Fruit fly (Drosophila melanogaster): ENCODE measurements around the gene Tet.
A peak's percentile ranks its signal among the peaks of the same experiment; 100 is the strongest.

Tet gene

DNA sequence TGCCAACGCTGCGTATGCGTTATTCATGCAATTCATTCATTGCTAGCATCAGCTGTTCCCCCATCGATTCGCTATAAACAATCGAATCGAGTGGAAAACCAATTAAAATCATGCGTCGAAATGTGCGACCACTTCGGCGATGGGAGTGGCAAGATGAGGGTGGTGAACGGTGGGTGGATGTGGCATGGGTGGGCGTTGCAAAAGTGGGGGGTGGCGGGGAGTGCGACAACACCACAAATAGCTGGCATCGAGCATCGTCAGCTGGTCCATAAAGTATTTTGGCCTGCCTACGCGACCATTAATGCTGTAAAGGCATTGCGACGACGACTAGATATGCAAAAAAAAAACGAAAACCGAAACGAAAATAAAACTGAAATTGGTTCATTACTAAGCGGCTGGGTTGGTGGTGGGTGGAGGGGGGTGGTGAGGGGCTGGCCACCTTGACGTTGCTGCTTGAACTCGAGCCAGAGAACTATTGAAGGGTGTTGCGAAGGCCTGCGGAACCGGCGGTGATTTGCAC is 30.6 kb upstream of the Tet start:
- TF ChIP-seq Hnf4 (GFP tag; optimal IDR thresholded peaks at IDR 0.05) (no peak), brk (GFP tag; optimal IDR thresholded peaks at IDR 0.05) (no peak), sage (GFP tag; optimal IDR thresholded peaks at IDR 0.05) (no peak), Sp1 (GFP tag; optimal IDR thresholded peaks at IDR 0.05) (no peak), CG32264 (GFP tag; optimal IDR thresholded peaks at IDR 0.05) (no peak), sv (GFP tag; optimal IDR thresholded peaks at IDR 0.05) (no peak), dmrt93B (GFP tag; optimal IDR thresholded peaks at IDR 0.05) (no peak), Myc (optimal IDR thresholded peaks at IDR 0.05) (no peak), br (GFP tag; optimal IDR thresholded peaks at IDR 0.05) (no peak), fru (GFP tag; optimal IDR thresholded peaks at IDR 0.05) (no peak), rgr (GFP tag; optimal IDR thresholded peaks at IDR 0.05) (no peak), psq (GFP tag; optimal IDR thresholded peaks at IDR 0.05) (no peak)

DNA sequence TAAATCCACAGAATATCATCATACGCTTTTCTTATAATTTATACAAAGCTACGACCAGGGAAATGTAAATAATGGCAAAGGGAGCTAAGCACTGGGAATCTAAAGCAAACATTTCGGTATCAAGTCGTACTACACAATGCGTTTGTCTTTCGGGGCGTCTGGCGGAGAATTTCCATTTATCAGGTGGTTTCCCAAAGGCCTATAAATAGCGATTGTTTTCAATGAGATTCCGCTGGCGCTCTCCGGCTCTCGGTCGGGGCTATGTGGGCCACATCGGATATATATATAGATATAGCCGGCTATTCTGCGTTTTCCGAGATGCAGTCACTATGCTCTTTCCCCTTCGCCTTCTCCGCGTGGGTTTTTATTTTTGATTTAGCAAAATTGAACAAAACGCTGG is 27.4 kb upstream of the Tet start:
- TF ChIP-seq pan (optimal IDR thresholded peaks at IDR 0.05), result no peak
- no peak for TF ChIP-seq Jra (GFP tag; optimal IDR thresholded peaks at IDR 0.05)
- TF ChIP-seq ey (GFP tag; optimal IDR thresholded peaks at IDR 0.05), result no peak
- TF ChIP-seq fru (GFP tag; optimal IDR thresholded peaks at IDR 0.05), result no peak
- no peak for TF ChIP-seq usp (GFP tag; optimal IDR thresholded peaks at IDR 0.05)

DNA sequence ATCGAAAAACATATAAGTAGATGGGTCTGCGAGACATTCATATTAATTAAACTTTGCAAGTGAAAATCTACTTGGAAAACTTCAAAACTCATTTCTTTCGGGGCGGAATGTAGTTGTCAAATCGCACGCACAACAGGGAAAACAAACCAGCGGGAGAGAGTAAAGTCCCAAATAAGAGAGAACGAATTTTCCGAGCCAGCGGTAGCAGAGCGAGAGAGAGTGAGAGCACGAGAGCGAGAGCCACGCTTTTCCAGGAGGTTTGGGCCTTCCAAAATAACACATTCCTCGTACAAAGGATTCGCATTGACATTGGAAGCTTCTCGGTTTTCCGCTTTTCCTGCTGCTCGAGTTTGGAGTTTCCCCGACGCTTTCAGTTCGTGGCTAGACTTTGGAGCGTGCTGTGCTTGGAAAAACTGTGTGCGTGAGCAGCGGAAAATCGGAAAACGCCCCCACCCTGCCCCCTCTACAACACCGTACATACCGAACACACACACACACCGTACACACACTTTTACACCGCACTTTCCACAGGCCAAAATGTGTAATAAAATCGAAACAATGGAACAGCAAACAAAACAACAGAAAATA is 17.5 kb upstream of the Tet start:
- TF ChIP-seq Dfd (GFP tag; optimal IDR thresholded peaks at IDR 0.05) (peak; percentile 17), Vsx2 (GFP tag; optimal IDR thresholded peaks at IDR 0.05; ENCODE audit: partially characterized antibody) (no peak), CrebA (GFP tag; optimal IDR thresholded peaks at IDR 0.05; ENCODE audit: borderline replicate concordance) (no peak), foxo (GFP tag; optimal IDR thresholded peaks at IDR 0.05) (no peak)

DNA sequence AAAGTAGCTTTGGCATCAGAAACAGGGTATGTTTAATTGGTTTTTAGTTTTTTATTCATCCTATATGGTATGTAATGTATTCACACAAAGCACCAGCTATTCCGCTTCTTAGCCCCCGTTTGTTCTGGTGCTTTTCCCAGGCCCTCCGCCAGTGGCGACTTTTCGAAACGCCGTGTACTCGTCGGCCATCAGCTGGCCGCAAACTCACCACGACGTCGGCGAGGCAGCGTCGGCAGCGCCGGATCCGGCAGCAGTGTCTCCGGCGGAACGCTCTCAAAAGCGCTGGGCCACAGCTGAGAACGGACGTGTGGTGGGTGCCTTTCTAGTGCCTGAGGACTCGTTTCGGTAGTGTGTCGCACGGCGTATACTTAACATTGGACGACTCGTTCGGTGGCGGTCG is 15.8 kb upstream of the Tet start, which contains the start of gene Shab:
Gene Shab, plus strand, starts transcription at position 268 of the 400 bp plus-strand sequence.
- no peak for TF ChIP-seq rgr (GFP tag; optimal IDR thresholded peaks at IDR 0.05)

DNA sequence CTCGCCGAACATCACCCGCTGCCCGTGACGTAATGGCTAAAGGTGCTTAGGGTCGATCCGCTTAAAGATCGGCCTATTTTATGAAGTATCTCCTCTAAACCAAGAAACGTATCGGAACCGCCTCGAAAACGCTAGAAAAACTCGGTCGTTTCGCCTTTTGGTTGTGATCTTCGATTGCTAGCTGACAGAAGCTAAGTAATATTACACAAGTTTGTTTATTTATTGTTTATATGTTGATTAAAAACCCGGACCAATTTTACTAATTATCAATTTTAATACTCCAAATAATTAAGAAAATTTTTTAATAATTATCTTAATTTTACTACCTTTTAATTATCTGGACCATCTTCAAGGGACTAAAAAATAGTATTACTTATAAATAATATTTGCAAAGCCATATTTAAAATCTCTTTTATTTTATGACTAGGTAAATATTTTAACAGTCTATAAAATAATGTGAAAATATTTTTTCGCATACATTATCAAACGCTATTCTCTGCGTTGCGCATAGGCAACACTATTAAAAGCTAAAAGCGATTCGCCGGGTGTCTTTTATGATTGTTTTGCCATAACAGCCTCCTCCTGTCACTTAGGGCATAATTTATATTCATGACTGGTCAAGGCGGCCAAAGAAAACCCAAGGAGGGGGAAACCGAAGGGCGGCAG is 15.0 kb upstream of the Tet start:
- TF ChIP-seq Myc (optimal IDR thresholded peaks at IDR 0.05), result peak; percentile 32
- TF ChIP-seq Vsx2 (GFP tag; optimal IDR thresholded peaks at IDR 0.05; ENCODE audit: partially characterized antibody), result no peak

DNA sequence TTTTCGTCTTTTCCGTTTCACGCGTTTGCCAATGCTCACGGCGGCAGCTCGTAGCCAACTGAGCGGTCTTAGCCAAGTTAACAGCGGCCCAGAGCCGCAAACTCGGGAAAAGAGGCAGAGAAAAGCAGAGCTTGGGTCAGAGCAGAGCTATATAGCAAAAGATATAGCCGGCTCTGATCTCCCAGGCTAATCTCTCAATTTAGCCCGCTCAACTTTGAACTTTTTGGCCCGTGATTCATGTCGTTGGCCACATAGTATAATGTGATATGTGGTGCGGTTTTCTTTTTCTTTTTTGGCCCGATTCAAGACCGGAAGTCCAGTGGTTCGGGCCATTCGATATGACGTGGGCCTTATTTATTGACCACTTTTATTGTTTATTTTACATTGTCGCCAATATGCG is 13.1 kb upstream of the Tet start, which contains the start of gene spz5:
Gene spz5, minus strand, starts transcription at position 62 of the 400 bp plus-strand sequence.
- TF ChIP-seq Myc (optimal IDR thresholded peaks at IDR 0.05) (no peak), sv (GFP tag; optimal IDR thresholded peaks at IDR 0.05) (no peak), Vsx2 (GFP tag; optimal IDR thresholded peaks at IDR 0.05; ENCODE audit: partially characterized antibody) (no peak), GATAd (GFP tag; optimal IDR thresholded peaks at IDR 0.05) (no peak), dsf (GFP tag; optimal IDR thresholded peaks at IDR 0.05; ENCODE audit: borderline replicate concordance) (no peak), HLH106 (tag; optimal IDR thresholded peaks at IDR 0.05) (no peak), dl (GFP tag; optimal IDR thresholded peaks at IDR 0.05; ENCODE audit: insufficient read depth in 1 of 2, partially characterized antibody in 2 of 2) (no peak), Abd-B (GFP tag; optimal IDR thresholded peaks at IDR 0.05) (no peak), Hr83 (GFP tag; optimal IDR thresholded peaks at IDR 0.05; ENCODE audit: poor library complexity, severe bottlenecking) (no peak), psq (GFP tag; optimal IDR thresholded peaks at IDR 0.05) (no peak), Dif (GFP tag; optimal IDR thresholded peaks at IDR 0.05; ENCODE audit: partially characterized antibody) (no peak), usp (GFP tag; optimal IDR thresholded peaks at IDR 0.05) (no peak), Mio (GFP tag; optimal IDR thresholded peaks at IDR 0.05) (no peak), foxo (GFP tag; optimal IDR thresholded peaks at IDR 0.05) (no peak), jim (GFP tag; optimal IDR thresholded peaks at IDR 0.05) (no peak)

Measured in whole organism, wandering third instar larva.